Fruit fly (Drosophila melanogaster) whole organism, prepupa: ENCODE data around the gene CG9452.

Experiments used
- CG11762 ChIP-seq: fragments of 200-800 bp; sonication (Bioruptor generic); optimal IDR thresholded peaks from 3 replicates; lab custom pipeline; 2016; ENCODE audit warnings: missing biosample characterization, missing genetic modification characterization; ENCODE audit not compliant: insufficient read depth
- Hr39 ChIP-seq: fragments of 200-800 bp; sonication (Bioruptor generic); optimal IDR thresholded peaks from 2 replicates; lab custom pipeline; 2016; ENCODE audit warnings: missing biosample characterization, missing genetic modification characterization
- eg ChIP-seq: fragments of 200-800 bp; sonication (Bioruptor generic); IDR thresholded peaks from 3 replicates; pipeline ENCODE4 v1.3.6; 2022; ENCODE audit warnings: missing biosample characterization, missing genetic modification characterization
- esn ChIP-seq: fragments of 200-800 bp; sonication (Bioruptor generic); optimal IDR thresholded peaks from 2 replicates; lab custom pipeline; 2016; ENCODE audit warnings: missing biosample characterization, mild to moderate bottlenecking, missing genetic modification characterization, moderate library complexity

DNA sequence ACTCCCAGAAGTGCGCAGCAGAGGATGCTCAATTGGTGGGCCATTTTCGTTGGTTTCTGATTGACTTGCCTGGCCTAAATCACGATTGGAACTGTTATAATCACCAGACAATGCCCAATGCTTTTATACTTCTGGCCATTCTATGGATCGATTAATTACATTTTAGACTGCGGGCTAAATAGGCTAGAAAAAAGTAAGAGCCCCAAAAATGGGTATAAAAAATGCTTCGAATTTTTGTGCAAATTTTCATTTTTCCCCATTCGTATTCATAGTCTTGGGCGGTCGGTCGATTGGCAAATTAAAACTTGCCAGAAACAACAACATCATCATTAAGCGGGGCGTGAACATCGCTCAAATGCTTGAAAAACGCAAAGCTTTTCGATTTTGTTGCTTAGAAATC, 14.6 kb upstream of the CG9452 start, which contains the start of gene Cpr76Ba:
- TF ChIP-seq Hr39 (no peak), esn (no peak), eg (GFP tag; lab: Robert Waterston, UW) (no peak), CG11762 (no peak)
